Worm (Caenorhabditis elegans): ENCODE data around the gene tba-8.

Gene tba-8

DNA sequence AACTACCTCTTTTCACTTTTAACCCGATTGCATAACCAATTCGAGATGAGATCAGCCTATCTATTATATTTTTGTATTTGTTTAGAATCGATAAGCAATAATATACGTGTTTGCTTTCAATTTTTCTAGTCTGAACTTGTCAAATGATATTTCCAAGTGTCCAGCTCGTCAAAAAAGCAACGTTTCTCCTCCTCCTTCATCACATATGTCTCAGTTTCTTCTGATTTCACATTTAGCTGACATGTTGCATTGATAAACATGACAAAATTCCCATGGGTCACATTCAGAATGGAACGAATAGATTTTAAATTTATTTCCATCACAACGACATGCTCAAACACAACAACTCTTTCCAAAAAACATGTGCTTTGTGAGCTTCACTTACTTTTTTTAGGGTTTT is 41.2 kb upstream of the tba-8 start:
- TF ChIP-seq die-1 (tag; optimal IDR thresholded peaks at IDR 0.05): no peak
- no peak for TF ChIP-seq nhr-179 (tag; optimal IDR thresholded peaks at IDR 0.05)
- TF ChIP-seq efl-1 (GFP tag; optimal IDR thresholded peaks at IDR 0.05): no peak
- no peak for TF ChIP-seq lsl-1 (GFP tag; optimal IDR thresholded peaks at IDR 0.05)
- TF ChIP-seq F22D6.2 (tag; optimal IDR thresholded peaks at IDR 0.05): no peak
- TF ChIP-seq rec-8 (tag; optimal IDR thresholded peaks at IDR 0.05): no peak
- TF ChIP-seq lag-1 (GFP tag; IDR thresholded peaks at IDR 0.05): no peak

DNA sequence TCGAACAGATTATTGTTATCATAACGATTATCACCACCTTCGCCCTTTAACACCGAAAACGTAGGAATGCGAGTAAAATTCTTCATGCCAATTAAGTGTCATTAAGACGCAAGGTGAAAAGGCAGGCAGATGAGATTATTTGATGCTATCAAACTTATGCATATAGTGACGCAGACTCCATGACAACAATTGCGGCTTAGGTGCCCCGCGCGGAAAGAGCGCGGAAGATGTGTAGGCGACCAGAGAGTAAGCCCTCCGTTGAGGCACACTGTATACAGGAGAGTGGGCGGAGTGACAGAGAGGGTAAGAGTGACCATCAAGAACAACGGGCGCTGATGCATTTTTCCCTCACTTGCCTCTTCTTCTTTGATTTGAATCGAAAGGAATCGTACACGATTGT is 36.5 kb upstream of the tba-8 start:
- TF ChIP-seq ceh-58 (GFP tag; IDR thresholded peaks at IDR 0.05): no peak
- no peak for TF ChIP-seq T07F8.4 (tag; optimal IDR thresholded peaks at IDR 0.05)
- TF ChIP-seq snpc-1.1 (tag; optimal IDR thresholded peaks at IDR 0.05; ENCODE audit: insufficient read depth): no peak
- no peak for TF ChIP-seq dpl-1 (GFP tag; optimal IDR thresholded peaks at IDR 0.05)
- TF ChIP-seq ceh-79 (tag; optimal IDR thresholded peaks at IDR 0.05): no peak
- TF ChIP-seq egrh-3 (GFP tag; IDR thresholded peaks at IDR 0.05): no peak
- no peak for TF ChIP-seq aptf-3 (GFP tag; IDR thresholded peaks at IDR 0.05)
- TF ChIP-seq hmg-20 (GFP tag; IDR thresholded peaks at IDR 0.05): no peak
- TF ChIP-seq snpc-1.3 (tag; optimal IDR thresholded peaks at IDR 0.05; ENCODE audit: insufficient read depth): no peak
- no peak for TF ChIP-seq somi-1 (GFP tag; optimal IDR thresholded peaks at IDR 0.05)
- TF ChIP-seq pbrm-1 (GFP tag; IDR thresholded peaks at IDR 0.05): no peak
- no peak for TF ChIP-seq nfyb-1 (GFP tag; IDR thresholded peaks at IDR 0.05)
- TF ChIP-seq nhr-27 (tag; optimal IDR thresholded peaks at IDR 0.05): no peak
- no peak for TF ChIP-seq let-526 (GFP tag; IDR thresholded peaks at IDR 0.05)
- no peak for TF ChIP-seq F49E8.2 (tag; optimal IDR thresholded peaks at IDR 0.05; ENCODE audit: insufficient read depth)

DNA sequence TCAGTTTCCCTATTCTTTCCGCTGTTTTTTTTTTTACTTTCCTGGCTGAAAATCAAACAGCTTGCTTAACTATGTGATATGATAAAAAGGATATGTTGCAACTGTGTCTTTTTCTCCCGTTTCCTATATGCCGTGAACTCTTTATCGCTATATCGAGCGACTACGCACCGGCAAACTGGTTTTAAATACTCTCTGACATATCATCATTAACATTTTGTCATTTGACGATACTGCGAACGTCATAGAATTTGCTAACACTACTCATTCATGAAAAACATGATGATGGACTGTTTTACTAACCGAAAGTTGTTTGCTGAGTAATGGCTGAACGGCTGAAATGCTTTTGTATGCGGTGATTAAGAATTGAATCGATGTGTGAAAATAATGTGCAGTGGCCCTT is 33.3 kb upstream of the tba-8 start:
- TF ChIP-seq egl-18 (GFP tag; IDR thresholded peaks at IDR 0.05) (no peak), die-1 (tag; optimal IDR thresholded peaks at IDR 0.05) (no peak), egl-44 (GFP tag; IDR thresholded peaks at IDR 0.05) (no peak), ceh-27 (GFP tag; optimal IDR thresholded peaks at IDR 0.05) (no peak)

DNA sequence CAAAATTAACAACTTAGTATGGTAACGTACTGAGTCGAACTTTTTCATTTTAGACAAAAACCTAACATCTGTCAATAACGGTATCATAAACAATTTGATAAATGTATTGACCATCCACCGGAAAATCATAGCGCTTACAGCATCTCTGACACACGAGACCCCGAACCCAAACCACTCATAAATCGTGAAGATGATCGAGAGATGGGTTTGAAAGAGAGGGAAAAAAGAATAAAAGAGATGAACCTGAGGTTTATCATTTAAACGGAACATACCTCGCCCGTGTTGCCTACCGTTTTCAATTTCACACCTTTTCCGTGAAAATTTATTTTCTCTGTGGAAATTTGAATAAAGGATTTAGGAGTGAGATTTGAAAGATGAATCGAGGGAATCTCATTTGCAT is 31.4 kb upstream of the tba-8 start:
- no peak for TF ChIP-seq F10E7.11 (tag; optimal IDR thresholded peaks at IDR 0.05)
- no peak for TF ChIP-seq lag-1 (GFP tag; IDR thresholded peaks at IDR 0.05)
- TF ChIP-seq ztf-22 (GFP tag; optimal IDR thresholded peaks at IDR 0.05): no peak
- TF ChIP-seq madf-6 (GFP tag; IDR thresholded peaks at IDR 0.05): no peak
- TF ChIP-seq ceh-100 (GFP tag; IDR thresholded peaks at IDR 0.05): no peak
- TF ChIP-seq sdz-38 (tag; optimal IDR thresholded peaks at IDR 0.05): no peak
- no peak for TF ChIP-seq dpl-1 (GFP tag; optimal IDR thresholded peaks at IDR 0.05)
- TF ChIP-seq Y67H2A.10 (GFP tag; conservative IDR thresholded peaks at IDR 0.05): no peak
- TF ChIP-seq egl-18 (GFP tag; IDR thresholded peaks at IDR 0.05): no peak
- no peak for TF ChIP-seq F33H1.4 (GFP tag; IDR thresholded peaks at IDR 0.05)
- TF ChIP-seq hrde-1 (tag; optimal IDR thresholded peaks at IDR 0.05; ENCODE audit: borderline replicate concordance): no peak
- TF ChIP-seq xnd-1 (tag; optimal IDR thresholded peaks at IDR 0.05): no peak
- TF ChIP-seq ZK185.1 (tag; optimal IDR thresholded peaks at IDR 0.05; ENCODE audit: poor library complexity, severe bottlenecking): no peak
- TF ChIP-seq rcor-1 (GFP tag; IDR thresholded peaks at IDR 0.05): no peak
- no peak for TF ChIP-seq ztf-3 (GFP tag; optimal IDR thresholded peaks at IDR 0.05)
- TF ChIP-seq ztf-6 (GFP tag; IDR thresholded peaks at IDR 0.05): no peak
- no peak for TF ChIP-seq attf-5 (GFP tag; optimal IDR thresholded peaks at IDR 0.05)
- no peak for TF ChIP-seq hmg-1.2 (GFP tag; IDR thresholded peaks at IDR 0.05)

Data from whole organism, young adult.